Fruit fly (Drosophila melanogaster) S2 (cell line): ENCODE measurements around the gene Rpp30.

ENCODE experiments used
- CG8478 ChIP-seq: fragments of >200 bp; optimal IDR thresholded peaks from 2 replicates; lab custom pipeline; 2018
- CTCF ChIP-seq, 2 experiments: fragments of >200 bp; optimal IDR thresholded peaks; 2 replicates each; lab custom pipeline; 2018

DNA sequence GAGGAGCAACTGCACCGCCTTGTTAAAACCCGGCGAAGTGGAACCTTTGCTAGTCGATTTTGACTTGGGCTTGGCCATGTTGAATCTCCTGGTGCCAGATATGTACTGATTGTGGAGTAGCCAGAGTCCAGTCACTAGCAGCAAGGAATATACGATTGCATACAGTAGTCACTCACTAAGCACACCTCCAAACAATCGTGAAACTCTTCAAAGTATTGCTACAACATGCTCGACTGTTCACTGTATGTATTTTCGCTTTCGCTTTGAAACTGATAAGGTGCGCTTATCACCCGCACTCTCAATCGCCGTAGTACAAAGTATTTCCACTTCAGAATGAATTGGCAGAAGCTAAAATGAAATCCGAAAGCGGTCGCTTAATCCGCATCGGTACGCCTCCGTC is 34.2 kb upstream of the Rpp30 start:
- TF ChIP-seq CG8478 (lab: Kevin White, UChicago) = no peak
- TF ChIP-seq CTCF (optimal IDR thresholded peaks at IDR 0.05; lab: Kevin White, UChicago) = no peak
